Fruit fly (Drosophila melanogaster): ENCODE data around the gene CG7168.

- TF ChIP-seq rn (GFP tag; IDR thresholded peaks at IDR 0.05), result no peak
- TF ChIP-seq CG8159 (tag; optimal IDR thresholded peaks at IDR 0.05), result no peak
- TF ChIP-seq CG10348 (GFP tag; IDR thresholded peaks at IDR 0.05), result no peak
- no peak for TF ChIP-seq CG8301 (tag; optimal IDR thresholded peaks at IDR 0.05)
- TF ChIP-seq EcR (GFP tag; optimal IDR thresholded peaks at IDR 0.05), result peak; percentile 73
- TF ChIP-seq CG15710 (tag; optimal IDR thresholded peaks at IDR 0.05), result no peak
- TF ChIP-seq Pif1A (GFP tag; optimal IDR thresholded peaks at IDR 0.05), result no peak
- TF ChIP-seq fd96Ca (GFP tag; IDR thresholded peaks at IDR 0.05), result no peak
- no peak for TF ChIP-seq D1 (tag; optimal IDR thresholded peaks at IDR 0.05)
- TF ChIP-seq CG34367 (tag; optimal IDR thresholded peaks at IDR 0.05), result no peak
- 0 out of 2 replicates have a peak, but pooled peaks have one; percentile 25 for TF ChIP-seq CG32121 (GFP tag; IDR thresholded peaks at IDR 0.05)
These were observed 901 bp upstream of the CG7168 start for dm6 chr3R:18226809-18227157.
